Fruit fly (Drosophila melanogaster): ENCODE measurements around the gene CG5418.

Gene CG5418

dm6 chr2L:12469235-12469634 is 16.2 kb upstream of the CG5418 start:
- no peak for TF ChIP-seq Snoo (tag; optimal IDR thresholded peaks at IDR 0.05)
- TF ChIP-seq Pif1B (GFP tag; optimal IDR thresholded peaks at IDR 0.05), result no peak
- no peak for TF ChIP-seq EcR (GFP tag; optimal IDR thresholded peaks at IDR 0.05)
- no peak for TF ChIP-seq CG8301 (tag; optimal IDR thresholded peaks at IDR 0.05)
- no peak for TF ChIP-seq rn (GFP tag; IDR thresholded peaks at IDR 0.05)
- TF ChIP-seq CG17806 (tag; optimal IDR thresholded peaks at IDR 0.05), result no peak
- TF ChIP-seq CG32121 (GFP tag; IDR thresholded peaks at IDR 0.05), result no peak
- TF ChIP-seq CG15710 (tag; optimal IDR thresholded peaks at IDR 0.05), result no peak
- TF ChIP-seq fd96Ca (GFP tag; IDR thresholded peaks at IDR 0.05), result no peak
- TF ChIP-seq CG9948 (tag; optimal IDR thresholded peaks at IDR 0.05), result no peak
- TF ChIP-seq CG14655 (GFP tag; optimal IDR thresholded peaks at IDR 0.05), result no peak
- no peak for TF ChIP-seq gl (tag; optimal IDR thresholded peaks at IDR 0.05)
- TF ChIP-seq CG12605 (GFP tag; IDR thresholded peaks at IDR 0.05), result no peak
- no peak for TF ChIP-seq CG34367 (tag; optimal IDR thresholded peaks at IDR 0.05)
- TF ChIP-seq CG10348 (GFP tag; IDR thresholded peaks at IDR 0.05), result no peak
- TF ChIP-seq Pif1A (GFP tag; optimal IDR thresholded peaks at IDR 0.05), result no peak
- TF ChIP-seq Ets98B (GFP tag; IDR thresholded peaks at IDR 0.05), result no peak
- no peak for TF ChIP-seq CG13204 (GFP tag; optimal IDR thresholded peaks at IDR 0.05)

DNA sequence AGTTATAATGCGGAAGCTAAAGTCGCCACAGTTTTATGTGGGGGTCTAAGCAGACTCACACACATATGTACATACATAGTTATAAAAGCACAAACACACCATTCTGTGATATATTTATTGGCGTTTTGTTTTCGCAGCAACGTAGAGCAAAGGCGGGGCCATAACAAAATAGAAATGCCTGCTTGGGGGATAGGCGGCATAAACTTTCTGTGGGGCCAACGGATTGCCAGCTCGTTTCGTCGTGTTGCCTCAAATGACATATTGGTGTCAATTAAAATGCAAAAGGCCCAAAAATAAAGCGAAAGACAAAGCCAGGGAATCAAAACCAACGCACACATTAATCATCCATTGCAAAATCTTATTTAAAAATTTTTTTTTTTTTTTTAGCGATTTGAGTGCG is 15.8 kb upstream of the CG5418 start:
- TF ChIP-seq D1 (tag; optimal IDR thresholded peaks at IDR 0.05) (no peak), CG8301 (tag; optimal IDR thresholded peaks at IDR 0.05) (no peak), rn (GFP tag; IDR thresholded peaks at IDR 0.05) (no peak), CG13204 (GFP tag; optimal IDR thresholded peaks at IDR 0.05) (no peak), gl (tag; optimal IDR thresholded peaks at IDR 0.05) (no peak), CG12605 (GFP tag; IDR thresholded peaks at IDR 0.05) (no peak), fd96Ca (GFP tag; IDR thresholded peaks at IDR 0.05) (no peak), CG4496 (GFP tag; IDR thresholded peaks at IDR 0.05) (no peak), CG15710 (tag; optimal IDR thresholded peaks at IDR 0.05) (no peak), Snoo (tag; optimal IDR thresholded peaks at IDR 0.05) (no peak), CG8159 (tag; optimal IDR thresholded peaks at IDR 0.05) (no peak), CG32121 (GFP tag; IDR thresholded peaks at IDR 0.05) (no peak), EcR (GFP tag; optimal IDR thresholded peaks at IDR 0.05) (no peak), CG17806 (tag; optimal IDR thresholded peaks at IDR 0.05) (no peak), CG10348 (GFP tag; IDR thresholded peaks at IDR 0.05) (no peak), Pif1A (GFP tag; optimal IDR thresholded peaks at IDR 0.05) (no peak), CG34367 (tag; optimal IDR thresholded peaks at IDR 0.05) (no peak), CG14655 (GFP tag; optimal IDR thresholded peaks at IDR 0.05) (no peak), CG9948 (tag; optimal IDR thresholded peaks at IDR 0.05) (no peak)

dm6 chr2L:12467673-12468072 is 14.6 kb upstream of the CG5418 start:
- TF ChIP-seq CG32121 (GFP tag; IDR thresholded peaks at IDR 0.05) (peak; percentile 38; the same call in 1 of the 2 replicates), Ets98B (GFP tag; IDR thresholded peaks at IDR 0.05) (peak; percentile 24; the same call in 1 of the 2 replicates), rn (GFP tag; IDR thresholded peaks at IDR 0.05) (no peak)

dm6 chr2L:12466506-12467043 is 13.5 kb upstream of the CG5418 start:
- no peak for TF ChIP-seq D1 (tag; optimal IDR thresholded peaks at IDR 0.05)
- no peak for TF ChIP-seq CG34367 (tag; optimal IDR thresholded peaks at IDR 0.05)
- no peak for TF ChIP-seq CG14655 (GFP tag; optimal IDR thresholded peaks at IDR 0.05)
- no peak for TF ChIP-seq CG15710 (tag; optimal IDR thresholded peaks at IDR 0.05)

DNA sequence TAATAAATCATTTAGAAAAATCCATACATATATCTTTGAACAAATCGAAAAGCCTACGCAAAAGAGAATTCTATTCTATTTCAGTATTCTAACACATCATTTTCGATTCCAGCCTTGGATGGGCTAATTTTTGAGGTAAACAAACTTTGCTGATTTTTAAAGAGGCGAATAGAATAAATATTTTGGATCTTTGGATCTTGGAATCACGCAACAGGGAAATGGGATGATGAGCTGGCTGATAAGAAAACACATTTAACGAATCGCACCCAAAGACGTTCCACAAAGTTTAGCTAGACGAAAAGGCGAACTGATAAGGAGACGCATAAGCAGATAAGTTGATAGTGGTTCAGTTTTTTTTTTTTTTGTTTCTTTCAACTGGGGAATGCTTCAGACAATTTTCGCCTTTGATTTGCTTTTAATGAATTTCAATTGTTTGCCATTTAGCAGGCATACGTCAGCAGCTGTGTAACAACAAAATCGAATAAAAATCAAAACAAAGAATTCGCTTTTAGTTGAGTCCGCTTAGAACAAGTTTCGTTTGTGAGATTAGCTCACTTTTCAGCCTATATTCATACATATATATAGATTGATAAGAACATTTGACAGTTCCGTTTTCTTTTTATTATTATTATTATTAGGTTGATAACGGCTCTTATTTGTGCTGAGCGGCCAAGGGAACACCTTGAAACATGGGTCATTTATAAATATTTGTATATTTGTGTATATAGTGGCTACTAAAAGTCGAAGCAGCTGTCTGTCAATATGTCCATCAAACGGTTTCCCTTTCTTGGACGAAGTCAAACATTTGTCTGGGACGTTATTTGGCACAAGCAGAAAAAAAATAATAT is 12.3 kb upstream of the CG5418 start:
- no peak for TF ChIP-seq CG14655 (GFP tag; optimal IDR thresholded peaks at IDR 0.05)
- TF ChIP-seq CG12605 (GFP tag; IDR thresholded peaks at IDR 0.05), result no peak
- no peak for TF ChIP-seq CG8301 (tag; optimal IDR thresholded peaks at IDR 0.05)
- no peak for TF ChIP-seq Snoo (tag; optimal IDR thresholded peaks at IDR 0.05)
- TF ChIP-seq Pif1A (GFP tag; optimal IDR thresholded peaks at IDR 0.05), result no peak
- TF ChIP-seq Pif1B (GFP tag; optimal IDR thresholded peaks at IDR 0.05), result no peak
- no peak for TF ChIP-seq CG9948 (tag; optimal IDR thresholded peaks at IDR 0.05)
- TF ChIP-seq CG13204 (GFP tag; optimal IDR thresholded peaks at IDR 0.05), result no peak
- no peak for TF ChIP-seq CG34367 (tag; optimal IDR thresholded peaks at IDR 0.05)

DNA sequence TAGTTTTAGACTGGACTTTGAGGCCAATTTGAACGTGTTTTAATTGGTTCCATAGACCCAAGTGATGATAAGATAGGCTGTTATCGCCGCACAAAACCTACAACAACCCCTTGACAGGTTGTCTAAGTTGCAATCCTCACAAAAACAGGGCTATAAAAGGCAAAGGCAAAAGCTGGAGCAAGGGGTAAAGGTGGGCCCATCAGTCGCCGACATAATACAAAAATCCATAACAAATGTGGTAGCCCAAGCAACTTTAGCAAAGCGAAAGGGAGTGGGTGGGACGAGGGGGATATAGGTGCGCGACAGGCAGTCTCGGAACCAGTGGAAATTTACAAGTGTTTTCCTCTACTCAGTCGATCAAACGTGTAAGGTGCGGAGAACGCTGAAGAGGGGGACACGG is 11.0 kb upstream of the CG5418 start:
- no peak for TF ChIP-seq CG17806 (tag; optimal IDR thresholded peaks at IDR 0.05)
- TF ChIP-seq CG32121 (GFP tag; IDR thresholded peaks at IDR 0.05), result no peak
- TF ChIP-seq CG4496 (GFP tag; IDR thresholded peaks at IDR 0.05), result no peak
- TF ChIP-seq CG12605 (GFP tag; IDR thresholded peaks at IDR 0.05), result no peak
- no peak for TF ChIP-seq CG13204 (GFP tag; optimal IDR thresholded peaks at IDR 0.05)
- no peak for TF ChIP-seq gl (tag; optimal IDR thresholded peaks at IDR 0.05)
- TF ChIP-seq CG8301 (tag; optimal IDR thresholded peaks at IDR 0.05), result no peak
- TF ChIP-seq CG8159 (tag; optimal IDR thresholded peaks at IDR 0.05), result no peak
- no peak for TF ChIP-seq CG9948 (tag; optimal IDR thresholded peaks at IDR 0.05)
- TF ChIP-seq Pif1B (GFP tag; optimal IDR thresholded peaks at IDR 0.05), result no peak
- no peak for TF ChIP-seq CG14655 (GFP tag; optimal IDR thresholded peaks at IDR 0.05)
- TF ChIP-seq rn (GFP tag; IDR thresholded peaks at IDR 0.05), result no peak
- TF ChIP-seq CG34367 (tag; optimal IDR thresholded peaks at IDR 0.05), result no peak
- TF ChIP-seq fd96Ca (GFP tag; IDR thresholded peaks at IDR 0.05), result no peak
- no peak for TF ChIP-seq CG15710 (tag; optimal IDR thresholded peaks at IDR 0.05)
- TF ChIP-seq EcR (GFP tag; optimal IDR thresholded peaks at IDR 0.05), result no peak
